Worm (Caenorhabditis elegans) whole organism, midembryonic: ENCODE results near the gene H40L08.1.

Experiments used
- T22C8.4 ChIP-seq: fragments of 200-800 bp; sonication (Bioruptor generic); IDR thresholded peaks from 2 replicates; pipeline ENCODE4 v1.3.6; 2022; ENCODE audit warnings: missing genetic modification characterization, missing compliant biosample characterization
- cog-1 ChIP-seq: sonication (generic microtip); optimal IDR thresholded peaks from 2 replicates; lab custom pipeline; 2016; ENCODE audit warnings: missing genetic modification characterization, missing compliant biosample characterization
- flt-1 ChIP-seq: fragments of 200-800 bp; sonication (Bioruptor generic); IDR thresholded peaks from 2 replicates; pipeline ENCODE4 v1.3.6; 2022; ENCODE audit warnings: missing genetic modification characterization, missing compliant biosample characterization
- klf-2 ChIP-seq: fragments of 200-800 bp; sonication (Bioruptor generic); conservative IDR thresholded peaks from 2 replicates; pipeline ENCODE4 v1.3.6; 2022; ENCODE audit warnings: missing genetic modification reagents, missing genetic modification characterization, missing compliant biosample characterization
- med-1 ChIP-seq: sonication (generic microtip); optimal IDR thresholded peaks from 2 replicates; lab custom pipeline; 2017; ENCODE audit warnings: missing genetic modification characterization, mild to moderate bottlenecking, missing compliant biosample characterization, antibody characterized with exemption, missing genetic modification reagents; ENCODE audit not compliant: insufficient read depth
- ref-1 ChIP-seq: fragments of 200-800 bp; sonication (Bioruptor generic); conservative IDR thresholded peaks from 2 replicates; pipeline ENCODE4 v1.3.6; 2022; ENCODE audit warnings: missing genetic modification reagents, missing genetic modification characterization, missing compliant biosample characterization
- tab-1 ChIP-seq: fragments of 200-800 bp; sonication (Bioruptor generic); IDR thresholded peaks from 2 replicates; pipeline ENCODE4 v1.3.6; 2022; ENCODE audit warnings: missing genetic modification characterization, missing compliant biosample characterization
- ztf-23 ChIP-seq: fragments of 200-800 bp; sonication (Bioruptor generic); IDR thresholded peaks from 2 replicates; pipeline ENCODE4 v1.3.6; 2022; ENCODE audit warnings: missing genetic modification reagents, missing genetic modification characterization, missing compliant biosample characterization
- ztf-29 ChIP-seq: fragments of 200-800 bp; sonication (Bioruptor generic); IDR thresholded peaks from 2 replicates; pipeline ENCODE4 v1.3.6; 2022; ENCODE audit warnings: missing genetic modification reagents, missing genetic modification characterization, missing compliant biosample characterization

Gene H40L08.1

DNA sequence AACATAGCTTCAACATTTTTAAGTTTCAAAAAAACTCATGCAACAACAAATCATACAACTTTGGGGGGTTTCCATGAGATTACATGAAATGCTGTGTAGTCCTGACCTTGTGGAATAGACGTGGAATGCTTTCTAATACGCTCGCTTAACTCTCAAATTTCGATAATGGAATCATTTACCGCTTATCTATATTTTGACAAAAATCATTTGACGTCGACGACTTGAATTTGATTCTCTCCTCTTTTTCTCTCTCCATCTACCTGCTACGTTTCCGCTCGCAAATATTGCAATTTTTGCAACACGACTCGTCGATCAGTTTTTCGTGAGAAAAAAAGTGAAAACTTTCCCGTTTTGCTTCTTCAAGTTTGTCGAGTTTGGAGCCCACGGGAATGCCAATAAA is 5.2 kb upstream of the H40L08.1 start, which contains the start of gene flr-4:
Gene flr-4 (plus strand): TSS at position 275 of the 400 bp plus-strand sequence.
- no peak for TF ChIP-seq flt-1 (GFP tag; lab: Robert Waterston, UW)
- no peak for TF ChIP-seq ref-1 (GFP tag; lab: Robert Waterston, UW)
- no peak for TF ChIP-seq klf-2
- TF ChIP-seq tab-1 (GFP tag; lab: Robert Waterston, UW), result no peak
- TF ChIP-seq ztf-29 (GFP tag; lab: Robert Waterston, UW), result no peak
- TF ChIP-seq med-1 (GFP tag; lab: Kevin White, UChicago), result no peak
- TF ChIP-seq cog-1 (tag; lab: Kevin White, UChicago), result no peak
- TF ChIP-seq ztf-23 (GFP tag; lab: Robert Waterston, UW), result no peak
- no peak for TF ChIP-seq T22C8.4 (GFP tag; lab: Robert Waterston, UW)

DNA sequence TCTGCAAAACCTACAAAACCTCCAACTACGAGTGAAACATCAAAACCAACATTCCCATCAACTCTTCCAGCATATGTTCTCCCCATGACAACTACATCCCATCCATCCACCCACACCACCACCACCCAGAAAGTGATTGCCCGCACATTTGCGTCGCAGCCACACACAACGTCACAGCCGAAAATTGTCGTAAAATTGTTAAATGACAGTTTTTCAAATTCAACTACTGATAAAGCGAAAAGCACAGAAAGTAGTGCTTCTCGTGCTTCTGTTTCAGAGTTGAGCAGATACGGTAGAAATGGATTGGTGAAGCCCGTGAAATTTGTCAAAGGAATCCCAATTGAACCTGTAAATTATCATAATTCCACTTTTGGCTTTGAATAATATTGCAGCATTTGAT is 3.9 kb upstream of the H40L08.1 start:
- no peak for TF ChIP-seq ztf-23 (GFP tag; lab: Robert Waterston, UW)
- TF ChIP-seq flt-1 (GFP tag; lab: Robert Waterston, UW), result no peak
- TF ChIP-seq tab-1 (GFP tag; lab: Robert Waterston, UW), result no peak
- no peak for TF ChIP-seq klf-2
- no peak for TF ChIP-seq cog-1 (tag; lab: Kevin White, UChicago)
- TF ChIP-seq ztf-29 (GFP tag; lab: Robert Waterston, UW), result no peak
- no peak for TF ChIP-seq med-1 (GFP tag; lab: Kevin White, UChicago)
- no peak for TF ChIP-seq T22C8.4 (GFP tag; lab: Robert Waterston, UW)
- TF ChIP-seq ref-1 (GFP tag; lab: Robert Waterston, UW), result no peak

DNA sequence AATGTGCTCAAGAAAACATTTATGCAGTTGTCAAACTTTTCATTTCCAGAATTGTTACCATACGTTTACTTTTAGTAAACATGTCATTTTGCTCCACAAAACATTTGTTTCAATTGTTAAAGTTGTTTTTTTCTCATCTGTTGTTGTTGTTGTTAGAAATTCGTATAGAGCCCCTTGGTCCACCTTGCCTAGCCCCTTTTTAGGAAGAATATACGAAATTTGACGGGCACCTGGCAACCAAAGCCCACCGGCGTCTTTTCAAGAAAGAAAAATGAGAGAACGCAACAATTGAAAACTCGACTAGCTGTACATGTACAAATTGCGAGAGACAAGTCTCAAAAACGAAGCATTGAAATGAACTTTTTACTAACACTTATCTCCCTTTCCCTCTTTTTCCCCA is 509 bp upstream of the H40L08.1 start, which contains the start of gene F09B12.5:
Gene F09B12.5 (plus strand): TSS at position 301 of the 400 bp plus-strand sequence.
- TF ChIP-seq ref-1 (GFP tag; lab: Robert Waterston, UW), result no peak
- no peak for TF ChIP-seq klf-2
- TF ChIP-seq cog-1 (tag; lab: Kevin White, UChicago), result no peak
- TF ChIP-seq ztf-23 (GFP tag; lab: Robert Waterston, UW), result no peak
- no peak for TF ChIP-seq ztf-29 (GFP tag; lab: Robert Waterston, UW)
- TF ChIP-seq tab-1 (GFP tag; lab: Robert Waterston, UW), result no peak
- TF ChIP-seq T22C8.4 (GFP tag; lab: Robert Waterston, UW), result no peak
- no peak for TF ChIP-seq med-1 (GFP tag; lab: Kevin White, UChicago)
- no peak for TF ChIP-seq flt-1 (GFP tag; lab: Robert Waterston, UW)

DNA sequence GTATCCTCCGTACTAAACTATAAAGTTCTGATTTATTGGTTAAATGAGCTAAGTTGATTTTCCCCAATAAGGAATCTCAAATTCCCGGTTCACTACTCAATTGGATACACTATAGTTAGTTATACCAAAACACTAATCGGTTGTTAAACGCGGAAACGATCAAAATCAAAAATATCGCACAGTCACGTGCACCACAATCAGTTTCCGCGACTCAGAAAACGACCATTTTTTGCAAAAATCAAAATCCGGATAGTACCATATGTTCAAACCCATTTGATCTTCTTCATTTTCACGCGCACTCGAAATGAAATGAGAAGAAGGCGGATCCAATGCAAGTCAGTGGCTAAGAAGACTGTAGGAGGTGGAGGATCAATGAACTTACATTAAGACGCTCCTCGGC is 2.4 kb downstream of the H40L08.1 start:
- TF ChIP-seq ztf-29 (GFP tag; lab: Robert Waterston, UW) (no peak), cog-1 (tag; lab: Kevin White, UChicago) (no peak), klf-2 (no peak), ztf-23 (GFP tag; lab: Robert Waterston, UW) (no peak), tab-1 (GFP tag; lab: Robert Waterston, UW) (no peak), med-1 (GFP tag; lab: Kevin White, UChicago) (no peak), ref-1 (GFP tag; lab: Robert Waterston, UW) (no peak), flt-1 (GFP tag; lab: Robert Waterston, UW) (no peak), T22C8.4 (GFP tag; lab: Robert Waterston, UW) (no peak)

DNA sequence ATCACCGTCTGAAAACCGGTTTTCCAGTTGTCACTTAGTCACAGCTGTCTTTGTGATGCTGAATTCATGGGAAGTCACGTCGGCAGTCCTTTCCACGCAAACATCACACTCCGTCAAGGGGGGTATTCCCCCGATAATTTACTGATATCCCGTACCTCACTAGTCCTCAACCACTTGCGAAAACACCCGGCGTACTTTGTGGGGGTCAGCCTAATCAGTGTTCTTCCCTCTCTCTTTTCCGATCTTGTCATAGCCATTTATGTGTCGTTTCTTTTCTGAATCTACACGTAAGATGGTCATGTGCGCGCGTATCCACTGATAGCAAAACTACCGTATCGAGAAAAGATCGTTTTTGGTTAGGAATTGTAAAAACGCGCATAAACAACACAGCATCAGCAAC is 4.5 kb downstream of the H40L08.1 start:
- TF ChIP-seq ztf-23 (GFP tag; lab: Robert Waterston, UW), result no peak
- no peak for TF ChIP-seq tab-1 (GFP tag; lab: Robert Waterston, UW)
- TF ChIP-seq med-1 (GFP tag; lab: Kevin White, UChicago), result no peak
- no peak for TF ChIP-seq ztf-29 (GFP tag; lab: Robert Waterston, UW)
- TF ChIP-seq T22C8.4 (GFP tag; lab: Robert Waterston, UW), result no peak
- no peak for TF ChIP-seq ref-1 (GFP tag; lab: Robert Waterston, UW)
- TF ChIP-seq klf-2, result no peak
- no peak for TF ChIP-seq cog-1 (tag; lab: Kevin White, UChicago)
- no peak for TF ChIP-seq flt-1 (GFP tag; lab: Robert Waterston, UW)

DNA sequence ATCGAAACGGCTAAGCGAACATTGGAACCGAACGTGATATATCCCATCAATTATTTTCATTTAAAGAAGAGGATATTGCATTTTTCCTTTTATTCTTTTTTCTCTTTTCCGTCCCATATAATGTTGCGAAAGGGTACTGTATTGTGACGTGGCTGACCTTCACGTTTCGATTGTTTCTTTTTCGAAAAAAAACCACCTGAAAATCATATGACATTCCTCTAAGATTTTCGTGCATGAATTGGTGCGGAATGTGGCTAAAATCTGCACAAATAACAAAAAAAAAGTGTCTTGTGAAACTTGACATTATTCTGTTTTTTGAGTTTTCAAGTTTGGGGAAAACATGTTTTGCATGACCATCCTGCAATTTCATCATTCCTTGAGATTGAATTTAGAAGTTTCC is 5.6 kb downstream of the H40L08.1 start:
- TF ChIP-seq tab-1 (GFP tag; lab: Robert Waterston, UW) (no peak), ztf-29 (GFP tag; lab: Robert Waterston, UW) (no peak), T22C8.4 (GFP tag; lab: Robert Waterston, UW) (no peak), klf-2 (no peak), ref-1 (GFP tag; lab: Robert Waterston, UW) (no peak), ztf-23 (GFP tag; lab: Robert Waterston, UW) (no peak), cog-1 (tag; lab: Kevin White, UChicago) (no peak), med-1 (GFP tag; lab: Kevin White, UChicago) (no peak), flt-1 (GFP tag; lab: Robert Waterston, UW) (no peak)

DNA sequence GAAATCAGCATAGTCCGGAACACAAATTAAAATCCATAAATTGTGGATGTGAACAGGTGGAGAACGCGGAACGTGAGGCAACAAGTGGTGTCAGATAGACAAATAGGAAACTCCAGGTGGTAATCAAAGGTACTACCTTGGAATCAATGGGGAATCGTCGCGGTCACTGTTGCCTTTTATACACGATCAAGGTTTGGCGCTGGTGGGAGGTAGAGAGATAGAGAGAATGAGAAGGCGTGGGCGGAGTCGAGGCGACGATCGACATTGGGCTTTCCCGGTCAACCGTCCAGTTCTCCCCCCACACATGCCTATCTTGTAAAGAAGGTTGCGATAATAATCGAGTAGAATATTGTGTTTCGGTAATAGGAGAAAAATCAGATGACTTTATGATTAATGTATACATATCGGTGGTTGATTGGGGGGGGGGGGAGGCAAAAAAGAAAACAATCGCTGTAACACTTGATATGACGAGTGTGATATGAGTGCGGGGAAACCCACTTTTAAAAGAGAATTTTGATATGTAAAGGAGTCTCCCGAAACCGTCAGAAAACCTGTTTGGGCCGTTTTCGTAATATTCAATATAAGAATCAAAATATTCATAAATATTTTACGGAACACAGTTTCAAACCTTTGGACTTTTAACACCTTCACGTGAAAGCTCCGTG is 6.2 kb downstream of the H40L08.1 start, which contains the start of the genes H40L08.8, H40L08.2 and H40L08.7:
Gene H40L08.8 (minus strand): TSS at position 37 of the 665 bp plus-strand sequence.
Gene H40L08.2 (minus strand): TSS at position 148 of the 665 bp plus-strand sequence.
Gene H40L08.7 (minus strand): TSS at position 148 of the 665 bp plus-strand sequence.
- TF ChIP-seq ztf-23 (GFP tag; lab: Robert Waterston, UW) (no peak), ref-1 (GFP tag; lab: Robert Waterston, UW) (no peak), med-1 (GFP tag; lab: Kevin White, UChicago) (no peak), flt-1 (GFP tag; lab: Robert Waterston, UW) (no peak)

DNA sequence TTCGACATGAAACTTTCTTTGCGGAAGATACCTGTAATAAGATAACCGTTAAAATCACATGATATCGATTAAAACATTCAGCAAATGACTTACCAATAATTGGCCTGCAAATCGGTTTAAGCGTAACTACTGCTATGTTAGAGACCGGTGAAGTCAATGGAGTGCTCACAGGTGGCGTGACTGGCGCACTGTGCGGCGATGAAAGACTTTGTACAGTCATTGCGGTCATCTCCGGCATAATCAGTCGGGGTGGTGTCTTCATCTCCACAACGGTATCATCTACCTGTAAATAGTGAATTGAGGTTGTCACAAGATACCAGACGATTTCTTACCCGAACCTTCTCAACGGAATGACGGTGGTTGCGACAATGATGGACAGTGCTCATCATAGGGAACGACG is 7.0 kb downstream of the H40L08.1 start:
- TF ChIP-seq cog-1 (tag; lab: Kevin White, UChicago) (no peak), med-1 (GFP tag; lab: Kevin White, UChicago) (no peak), ztf-23 (GFP tag; lab: Robert Waterston, UW) (no peak), ref-1 (GFP tag; lab: Robert Waterston, UW) (no peak), T22C8.4 (GFP tag; lab: Robert Waterston, UW) (no peak), ztf-29 (GFP tag; lab: Robert Waterston, UW) (no peak), tab-1 (GFP tag; lab: Robert Waterston, UW) (no peak), klf-2 (no peak), flt-1 (GFP tag; lab: Robert Waterston, UW) (no peak)
